Fruit fly (Drosophila melanogaster) whole organism, adult: Measurements from ENCODE around the gene CG33947.

ENCODE experiments used
- CG11617 ChIP-seq: fragments of 200-800 bp; sonication (Bioruptor generic); optimal IDR thresholded peaks from 2 replicates; lab custom pipeline; 2017; ENCODE audit warnings: mild to moderate bottlenecking, missing biosample characterization, missing genetic modification reagents, missing genetic modification characterization
- CG12768 ChIP-seq: fragments of 200-800 bp; sonication (Bioruptor generic); optimal IDR thresholded peaks from 2 replicates; lab custom pipeline; 2017; ENCODE audit warnings: missing biosample characterization, missing genetic modification characterization, mild to moderate bottlenecking, moderate library complexity, missing genetic modification reagents
- CG1620 ChIP-seq: fragments of 200-800 bp; sonication (Bioruptor generic); optimal IDR thresholded peaks from 2 replicates; lab custom pipeline; 2016; ENCODE audit warnings: missing biosample characterization, missing genetic modification characterization
- Clk ChIP-seq: fragments of 200-800 bp; sonication (Bioruptor generic); optimal IDR thresholded peaks from 2 replicates; lab custom pipeline; 2017; ENCODE audit warnings: missing biosample characterization, missing genetic modification characterization
- Mnt ChIP-seq: fragments of 200-800 bp; sonication (Bioruptor generic); optimal IDR thresholded peaks from 2 replicates; lab custom pipeline; 2016; ENCODE audit warnings: missing biosample characterization, mild to moderate bottlenecking, missing genetic modification characterization
- bab1 ChIP-seq: fragments of 200-800 bp; sonication (Bioruptor generic); optimal IDR thresholded peaks from 3 replicates; lab custom pipeline; 2019; ENCODE audit warnings: missing biosample characterization, mild to moderate bottlenecking, missing genetic modification characterization, moderate library complexity
- pad ChIP-seq: fragments of 200-800 bp; sonication (Bioruptor generic); optimal IDR thresholded peaks from 3 replicates; lab custom pipeline; 2017; ENCODE audit warnings: missing biosample characterization, missing genetic modification characterization, mild to moderate bottlenecking, moderate library complexity, missing genetic modification reagents
- tj ChIP-seq: fragments of 200-800 bp; sonication (Bioruptor generic); optimal IDR thresholded peaks from 3 replicates; lab custom pipeline; 2017; ENCODE audit warnings: missing biosample characterization, mild to moderate bottlenecking, missing genetic modification characterization, moderate library complexity
- toe ChIP-seq: fragments of 200-800 bp; sonication (Bioruptor generic); optimal IDR thresholded peaks from 2 replicates; lab custom pipeline; 2016; ENCODE audit warnings: missing biosample characterization, missing genetic modification characterization

DNA sequence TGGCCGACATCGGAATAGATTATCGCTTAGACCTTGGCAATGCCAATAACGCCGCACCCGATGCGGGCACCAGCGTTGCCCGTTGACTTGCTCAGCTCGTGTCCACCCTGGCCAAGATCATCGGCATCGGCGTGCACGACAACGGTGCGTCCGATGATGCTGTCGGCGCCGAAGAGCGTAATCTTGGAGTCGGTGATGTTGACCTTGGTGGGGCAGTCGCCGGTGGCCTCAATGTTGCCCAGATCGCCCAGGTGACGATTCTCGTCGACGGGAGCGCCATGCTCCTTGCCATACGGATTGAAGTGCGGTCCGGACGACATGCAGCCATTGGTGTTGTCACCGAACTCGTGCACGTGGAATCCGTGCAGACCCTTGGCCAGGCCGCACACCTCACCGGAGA lies 16.1 kb downstream of the CG33947 start:
- no peak for TF ChIP-seq CG11617 (GFP tag; lab: Kevin White, UChicago)
- TF ChIP-seq CG1620: no peak
- TF ChIP-seq Clk (GFP tag; lab: Kevin White, UChicago): no peak
- TF ChIP-seq bab1 (GFP tag; lab: Kevin White, UChicago): no peak
- TF ChIP-seq Mnt: no peak
- no peak for TF ChIP-seq pad (GFP tag; lab: Kevin White, UChicago)
- TF ChIP-seq toe: no peak
- TF ChIP-seq tj (GFP tag; lab: Kevin White, UChicago): no peak
- no peak for TF ChIP-seq CG12768 (GFP tag; lab: Kevin White, UChicago)
